Worm (Caenorhabditis elegans) whole organism, L2 larva: ENCODE measurements around the gene T12D8.9.

ENCODE experiments used
- C34F6.9 ChIP-seq: fragments of 150-350 bp; optimal IDR thresholded peaks from 2 replicates; lab custom pipeline; 2014; ENCODE audit warnings: missing biosample characterization, missing genetic modification characterization
- R02D3.7 ChIP-seq: fragments of 150-350 bp; optimal IDR thresholded peaks from 2 replicates; lab custom pipeline; 2014; ENCODE audit warnings: missing biosample characterization, missing genetic modification characterization
- Y55F3AM.14 ChIP-seq: fragments of 200-800 bp; sonication (Bioruptor generic); optimal IDR thresholded peaks from 2 replicates; lab custom pipeline; 2018; ENCODE audit warnings: mild to moderate bottlenecking, missing genetic modification characterization, missing compliant biosample characterization
- ZK546.5 ChIP-seq: sonication (generic microtip); optimal IDR thresholded peaks from 2 replicates; lab custom pipeline; 2017; ENCODE audit warnings: missing biosample characterization, missing genetic modification characterization
- alr-1 ChIP-seq: fragments of 150-350 bp; optimal IDR thresholded peaks from 2 replicates; lab custom pipeline; 2014; ENCODE audit warnings: missing biosample characterization, missing genetic modification characterization
- aly-2 ChIP-seq: fragments of 150-350 bp; optimal IDR thresholded peaks from 2 replicates; lab custom pipeline; 2014; ENCODE audit warnings: missing biosample characterization, missing genetic modification characterization
- ama-1 ChIP-seq: fragments of 150-350 bp; optimal IDR thresholded peaks from 2 replicates; lab custom pipeline; 2018; ENCODE audit warnings: inconsistent platforms
- blmp-1 ChIP-seq: sonication (generic microtip); optimal IDR thresholded peaks from 2 replicates; lab custom pipeline; 2017; ENCODE audit warnings: missing genetic modification characterization, mild to moderate bottlenecking, missing compliant biosample characterization, antibody characterized with exemption, moderate library complexity; ENCODE audit not compliant: insufficient read depth
- ceh-16 ChIP-seq: fragments of 150-350 bp; optimal IDR thresholded peaks from 2 replicates; lab custom pipeline; 2014; ENCODE audit warnings: missing biosample characterization, missing genetic modification characterization
- ceh-82 ChIP-seq: fragments of 150-350 bp; optimal IDR thresholded peaks from 2 replicates; lab custom pipeline; 2014; ENCODE audit warnings: missing biosample characterization, missing genetic modification characterization
- crh-2 ChIP-seq: sonication (generic microtip); optimal IDR thresholded peaks from 2 replicates; lab custom pipeline; 2017; ENCODE audit warnings: missing biosample characterization, missing genetic modification characterization
- dmd-4 ChIP-seq: sonication (generic microtip); optimal IDR thresholded peaks from 2 replicates; lab custom pipeline; 2017; ENCODE audit warnings: missing biosample characterization, missing genetic modification characterization
- egl-27 ChIP-seq: sonication (generic microtip); optimal IDR thresholded peaks from 3 replicates; lab custom pipeline; 2017; ENCODE audit warnings: missing biosample characterization, missing genetic modification reagents, missing genetic modification characterization
- elt-1 ChIP-seq: fragments of 150-350 bp; optimal IDR thresholded peaks from 2 replicates; lab custom pipeline; 2014; ENCODE audit warnings: missing biosample characterization, missing genetic modification characterization
- fos-1 ChIP-seq: fragments of 150-350 bp; optimal IDR thresholded peaks from 2 replicates; lab custom pipeline; 2014; ENCODE audit warnings: missing biosample characterization, missing genetic modification characterization
- gmeb-1 ChIP-seq: fragments of 150-350 bp; optimal IDR thresholded peaks from 2 replicates; lab custom pipeline; 2014; ENCODE audit warnings: missing biosample characterization, missing genetic modification characterization
- lin-11 ChIP-seq: fragments of 150-350 bp; sonication (generic microtip); optimal IDR thresholded peaks from 2 replicates; lab custom pipeline; 2014; ENCODE audit warnings: missing biosample characterization, missing genetic modification characterization, inconsistent platforms, mixed read lengths
- lin-13 ChIP-seq: fragments of 150-350 bp; optimal IDR thresholded peaks from 2 replicates; lab custom pipeline; 2014; ENCODE audit warnings: missing biosample characterization, missing genetic modification reagents, missing genetic modification characterization
- lin-39 ChIP-seq: fragments of 150-350 bp; optimal IDR thresholded peaks from 2 replicates; lab custom pipeline; 2014; ENCODE audit warnings: missing biosample characterization, missing genetic modification reagents, missing genetic modification characterization
- lsy-2 ChIP-seq, 2 experiments: fragments of 150-350 bp in 1 of 2; sonication (generic microtip) in 1 of 2; optimal IDR thresholded peaks; 2 replicates each; lab custom pipeline; 2014 to 2017; ENCODE audit warnings: missing biosample characterization in 2 of 2, missing genetic modification characterization in 2 of 2
- mab-5 ChIP-seq: fragments of 150-350 bp; optimal IDR thresholded peaks from 2 replicates; lab custom pipeline; 2014; ENCODE audit warnings: missing biosample characterization, missing genetic modification characterization
- mbf-1 ChIP-seq: sonication (generic microtip); optimal IDR thresholded peaks from 2 replicates; lab custom pipeline; 2017; ENCODE audit warnings: missing biosample characterization, missing genetic modification characterization
- mdl-1 ChIP-seq, 2 experiments: fragments of 150-350 bp in 1 of 2; sonication (generic microtip) in 1 of 2; optimal IDR thresholded peaks; 2 replicates each; lab custom pipeline; 2017; ENCODE audit warnings: missing biosample characterization in 2 of 2, missing genetic modification characterization in 2 of 2
- nhr-10 ChIP-seq: sonication (generic microtip); optimal IDR thresholded peaks from 2 replicates; lab custom pipeline; 2017; ENCODE audit warnings: missing biosample characterization, missing genetic modification characterization
- nhr-11 ChIP-seq: fragments of 150-350 bp; optimal IDR thresholded peaks from 2 replicates; lab custom pipeline; 2014; ENCODE audit warnings: missing biosample characterization, missing genetic modification characterization
- nhr-12 ChIP-seq: fragments of 150-350 bp; optimal IDR thresholded peaks from 2 replicates; lab custom pipeline; 2014; ENCODE audit warnings: missing biosample characterization, missing genetic modification characterization
- nhr-129 ChIP-seq: fragments of 150-350 bp; optimal IDR thresholded peaks from 2 replicates; lab custom pipeline; 2014; ENCODE audit warnings: missing biosample characterization, missing genetic modification characterization
- nhr-21 ChIP-seq: fragments of 150-350 bp; optimal IDR thresholded peaks from 2 replicates; lab custom pipeline; 2014; ENCODE audit warnings: missing biosample characterization, missing genetic modification characterization
- nhr-23 ChIP-seq: fragments of 150-350 bp; optimal IDR thresholded peaks from 2 replicates; lab custom pipeline; 2014; ENCODE audit warnings: missing biosample characterization, missing genetic modification reagents, missing genetic modification characterization
- nhr-237 ChIP-seq: fragments of 150-350 bp; optimal IDR thresholded peaks from 2 replicates; lab custom pipeline; 2014; ENCODE audit warnings: missing biosample characterization, missing genetic modification characterization
- nhr-25 ChIP-seq: fragments of 150-350 bp; sonication (generic microtip); optimal IDR thresholded peaks from 3 replicates; lab custom pipeline; 2014; ENCODE audit warnings: missing biosample characterization, missing genetic modification characterization
- nhr-77 ChIP-seq: fragments of 150-350 bp; optimal IDR thresholded peaks from 2 replicates; lab custom pipeline; 2014; ENCODE audit warnings: missing biosample characterization, missing genetic modification characterization
- peb-1 ChIP-seq: fragments of 150-350 bp; optimal IDR thresholded peaks from 2 replicates; lab custom pipeline; 2014; ENCODE audit warnings: missing biosample characterization, missing genetic modification characterization
- sem-4 ChIP-seq: fragments of 150-350 bp; optimal IDR thresholded peaks from 2 replicates; lab custom pipeline; 2014; ENCODE audit warnings: missing biosample characterization, missing genetic modification reagents, missing genetic modification characterization
- skn-1 ChIP-seq: sonication (generic microtip); optimal IDR thresholded peaks from 2 replicates; lab custom pipeline; 2017; ENCODE audit warnings: missing biosample characterization, missing genetic modification characterization
- sma-9 ChIP-seq, 2 experiments: fragments of 150-350 bp in 1 of 2; sonication (generic microtip) in 1 of 2; optimal IDR thresholded peaks; 2 replicates each; lab custom pipeline; 2014 to 2016; ENCODE audit warnings: missing genetic modification characterization in 2 of 2, mild to moderate bottlenecking in 1 of 2, missing biosample characterization in 1 of 2, missing compliant biosample characterization in 1 of 2, missing genetic modification reagents in 1 of 2, moderate library complexity in 1 of 2
- snpc-4 ChIP-seq: fragments of 150-350 bp; optimal IDR thresholded peaks from 2 replicates; lab custom pipeline; 2014; ENCODE audit warnings: missing biosample characterization, missing genetic modification characterization
- unc-39 ChIP-seq: fragments of 150-350 bp; optimal IDR thresholded peaks from 2 replicates; lab custom pipeline; 2014; ENCODE audit warnings: missing biosample characterization, missing genetic modification characterization
- unc-55 ChIP-seq: fragments of 150-350 bp; sonication (generic microtip); optimal IDR thresholded peaks from 3 replicates; lab custom pipeline; 2014; ENCODE audit warnings: missing biosample characterization, missing genetic modification reagents, missing genetic modification characterization
- unc-62 ChIP-seq: fragments of 150-350 bp; optimal IDR thresholded peaks from 2 replicates; lab custom pipeline; 2014; ENCODE audit warnings: missing biosample characterization, missing genetic modification reagents, missing genetic modification characterization
- zag-1 ChIP-seq: fragments of 150-350 bp; optimal IDR thresholded peaks from 2 replicates; lab custom pipeline; 2014; ENCODE audit warnings: missing biosample characterization, missing genetic modification characterization
- ztf-1 ChIP-seq: fragments of 200-800 bp; sonication (Bioruptor generic); conservative IDR thresholded peaks from 2 replicates; pipeline ENCODE4 v1.3.6; 2022; ENCODE audit warnings: missing genetic modification characterization, missing compliant biosample characterization
- ztf-11 ChIP-seq: sonication (generic microtip); optimal IDR thresholded peaks from 2 replicates; lab custom pipeline; 2017; ENCODE audit warnings: missing biosample characterization, missing genetic modification characterization
- ztf-4 ChIP-seq: fragments of 150-350 bp; optimal IDR thresholded peaks from 2 replicates; lab custom pipeline; 2014; ENCODE audit warnings: missing biosample characterization, missing genetic modification characterization

Gene T12D8.9

ce11 chrIII:13623014-13623413 is 6.1 kb downstream of the T12D8.9 start, which contains the start of gene mlc-5:
Gene mlc-5, plus strand, starts transcription at chrIII:13623314.
- TF ChIP-seq ama-1 (lab: Kevin White, UChicago) (no peak), unc-62 (no peak), nhr-12 (tag; lab: Kevin White, UChicago) (no peak), gmeb-1 (tag; lab: Kevin White, UChicago) (no peak), sma-9 (GFP tag; optimal IDR thresholded peaks at IDR 0.05; lab: Kevin White, UChicago) (no peak), sma-9 (tag; optimal IDR thresholded peaks at IDR 0.05; lab: Kevin White, UChicago) (no peak), dmd-4 (tag; lab: Kevin White, UChicago) (no peak), mdl-1 (tag; optimal IDR thresholded peaks at IDR 0.05; lab: Kevin White, UChicago) (no peak)

- TF ChIP-seq nhr-12 (tag; lab: Kevin White, UChicago): no peak
- TF ChIP-seq sem-4: no peak
- TF ChIP-seq ceh-82 (tag; lab: Kevin White, UChicago): no peak
- TF ChIP-seq nhr-77: no peak
- TF ChIP-seq elt-1 (tag; lab: Kevin White, UChicago): no peak
- no peak for TF ChIP-seq nhr-25 (tag; lab: Kevin White, UChicago)
- no peak for TF ChIP-seq fos-1 (tag; lab: Kevin White, UChicago)
- no peak for TF ChIP-seq mab-5 (tag; lab: Kevin White, UChicago)
- TF ChIP-seq ama-1 (lab: Kevin White, UChicago): no peak
- no peak for TF ChIP-seq snpc-4 (tag; lab: Kevin White, UChicago)
- no peak for TF ChIP-seq unc-39
Measured at ce11 chrIII:13624226-13624625, 7.3 kb downstream of the T12D8.9 start, which contains the start of gene taf-9. Gene taf-9, plus strand, starts transcription at chrIII:13624276.

DNA sequence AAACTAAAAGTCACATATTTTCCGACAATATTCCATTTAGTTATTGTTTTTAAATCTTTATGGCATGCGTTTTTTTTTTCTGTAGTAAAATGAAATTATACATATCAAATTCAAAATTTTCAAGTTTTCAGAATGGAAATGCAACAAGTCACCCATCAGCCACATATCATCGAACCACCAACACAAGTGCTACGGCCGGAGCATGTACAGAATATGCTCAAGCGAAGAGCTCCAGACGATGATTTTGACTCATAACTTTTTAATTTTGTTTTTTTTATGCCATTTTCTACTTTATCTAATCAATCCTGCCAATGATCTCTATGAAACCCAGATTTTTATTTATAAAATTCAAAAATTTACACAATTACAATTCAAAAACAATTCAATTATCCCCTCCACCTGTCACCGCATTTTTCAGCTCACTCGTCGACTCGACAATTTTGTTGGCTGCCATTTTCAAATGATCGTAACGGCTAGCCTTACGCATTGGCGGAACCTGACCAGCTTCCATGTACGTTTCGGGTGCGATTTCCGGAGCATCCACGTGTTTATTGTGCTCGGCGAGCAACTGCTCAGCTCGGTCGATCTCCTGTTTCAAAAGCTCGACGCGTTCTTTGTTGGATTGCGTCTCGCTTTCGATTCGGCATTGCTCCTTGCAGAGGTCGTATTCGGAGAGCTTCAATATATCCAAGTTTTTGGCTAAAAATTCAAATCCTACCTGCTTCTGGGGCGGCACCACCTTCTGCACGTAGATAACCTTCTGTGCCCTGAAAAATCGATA is 8.9 kb downstream of the T12D8.9 start:
- TF ChIP-seq ceh-82 (tag; lab: Kevin White, UChicago) (no peak), alr-1 (tag; lab: Kevin White, UChicago) (no peak), lin-13 (GFP tag; lab: Kevin White, UChicago) (peak; percentile 26)

DNA sequence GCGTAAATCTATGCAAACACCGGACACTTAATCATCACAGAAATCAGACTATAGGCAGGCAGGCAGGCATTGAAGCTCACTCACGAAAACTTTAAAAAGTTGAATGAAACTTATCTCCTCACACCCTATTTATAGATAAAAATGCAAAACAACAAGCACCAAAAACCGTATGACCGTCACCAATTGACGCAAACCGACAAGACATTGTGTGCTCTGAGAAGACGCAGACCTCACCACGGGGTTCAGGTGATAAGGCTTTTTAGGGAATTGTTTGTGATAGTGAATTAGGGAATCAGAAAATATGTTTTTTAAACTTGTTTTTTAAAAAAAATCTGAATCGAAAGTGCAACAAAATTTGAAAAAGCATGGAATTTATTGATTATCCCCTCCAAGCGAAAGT is 9.8 kb downstream of the T12D8.9 start, which contains the start of gene T12D8.5:
Gene T12D8.5, minus strand, starts transcription at position 95 of the 400 bp plus-strand sequence.
- TF ChIP-seq ztf-1 (GFP tag; lab: Robert Waterston, UW) (no peak), ama-1 (lab: Kevin White, UChicago) (no peak), mbf-1 (tag; lab: Kevin White, UChicago) (no peak), peb-1 (tag; lab: Kevin White, UChicago) (no peak), nhr-237 (no peak), nhr-129 (tag; lab: Kevin White, UChicago) (no peak), aly-2 (no peak), ztf-4 (tag; lab: Kevin White, UChicago) (no peak), R02D3.7 (tag; lab: Kevin White, UChicago) (no peak), sma-9 (GFP tag; optimal IDR thresholded peaks at IDR 0.05; lab: Kevin White, UChicago) (peak; percentile 34), sma-9 (tag; optimal IDR thresholded peaks at IDR 0.05; lab: Kevin White, UChicago) (no peak), blmp-1 (tag; lab: Kevin White, UChicago) (no peak), mdl-1 (tag; optimal IDR thresholded peaks at IDR 0.05; lab: Kevin White, UChicago) (no peak), fos-1 (tag; lab: Kevin White, UChicago) (peak; percentile 62), nhr-23 (tag; lab: Kevin White, UChicago) (no peak), ztf-11 (tag; lab: Kevin White, UChicago) (no peak), nhr-11 (tag; lab: Kevin White, UChicago) (no peak), C34F6.9 (tag; lab: Kevin White, UChicago) (no peak), crh-2 (tag; lab: Kevin White, UChicago) (peak; percentile 67), elt-1 (tag; lab: Kevin White, UChicago) (no peak), nhr-77 (no peak), nhr-12 (tag; lab: Kevin White, UChicago) (no peak), zag-1 (no peak), nhr-10 (tag; lab: Kevin White, UChicago) (no peak), lsy-2 (tag; optimal IDR thresholded peaks at IDR 0.05; lab: Kevin White, UChicago) (no peak), ceh-82 (tag; lab: Kevin White, UChicago) (no peak), ZK546.5 (tag; lab: Kevin White, UChicago) (no peak), skn-1 (no peak), sem-4 (no peak), mab-5 (tag; lab: Kevin White, UChicago) (no peak), ceh-16 (tag; lab: Kevin White, UChicago) (no peak), lin-11 (no peak), lin-39 (tag; lab: Kevin White, UChicago) (no peak), nhr-21 (no peak), Y55F3AM.14 (GFP tag; lab: Kevin White, UChicago) (no peak), egl-27 (tag; lab: Kevin White, UChicago) (no peak), unc-55 (GFP tag; lab: Kevin White, UChicago) (no peak), unc-39 (no peak), gmeb-1 (tag; lab: Kevin White, UChicago) (peak; percentile 39), snpc-4 (tag; lab: Kevin White, UChicago) (no peak)
